Worm (Caenorhabditis elegans) whole organism, L4 larva: ENCODE data around the gene C37H5.14.

Experiments
- saeg-2 ChIP-seq: fragments of 200-800 bp; sonication (Bioruptor generic); IDR thresholded peaks from 2 replicates; pipeline ENCODE4 v1.3.6; 2022; ENCODE audit warnings: missing genetic modification reagents, missing genetic modification characterization, missing compliant biosample characterization
- spr-1 ChIP-seq: sonication (generic microtip); optimal IDR thresholded peaks from 2 replicates; lab custom pipeline; 2016; ENCODE audit warnings: mild to moderate bottlenecking, missing genetic modification characterization, missing compliant biosample characterization

- TF ChIP-seq spr-1 (tag; lab: Kevin White, UChicago) (no peak), saeg-2 (GFP tag; lab: Robert Waterston, UW) (no peak)
Observed at ce11 chrV:4877587-4877986, 43.4 kb upstream of the C37H5.14 start, which contains the start of gene T19H12.6.
